Worm (Caenorhabditis elegans) whole organism, late embryonic: ENCODE measurements around the gene irld-9.

Source experiments
- ceh-14 ChIP-seq: sonication (generic microtip); optimal IDR thresholded peaks from 2 replicates; lab custom pipeline; 2016; ENCODE audit warnings: missing genotype, missing genetic modification characterization, missing compliant biosample characterization
- ceh-45 ChIP-seq: fragments of 200-800 bp; sonication (Bioruptor generic); IDR thresholded peaks from 2 replicates; pipeline ENCODE4 v1.3.6; 2022; ENCODE audit warnings: missing genetic modification reagents, missing genetic modification characterization, missing compliant biosample characterization
- nhr-11 ChIP-seq: fragments of 150-350 bp; optimal IDR thresholded peaks from 2 replicates; lab custom pipeline; 2014; ENCODE audit warnings: missing biosample characterization, missing genetic modification characterization
- pag-3 ChIP-seq: sonication (generic microtip); optimal IDR thresholded peaks from 2 replicates; lab custom pipeline; 2016; ENCODE audit warnings: missing compliant biosample characterization, missing genetic modification characterization, borderline replicate concordance

DNA sequence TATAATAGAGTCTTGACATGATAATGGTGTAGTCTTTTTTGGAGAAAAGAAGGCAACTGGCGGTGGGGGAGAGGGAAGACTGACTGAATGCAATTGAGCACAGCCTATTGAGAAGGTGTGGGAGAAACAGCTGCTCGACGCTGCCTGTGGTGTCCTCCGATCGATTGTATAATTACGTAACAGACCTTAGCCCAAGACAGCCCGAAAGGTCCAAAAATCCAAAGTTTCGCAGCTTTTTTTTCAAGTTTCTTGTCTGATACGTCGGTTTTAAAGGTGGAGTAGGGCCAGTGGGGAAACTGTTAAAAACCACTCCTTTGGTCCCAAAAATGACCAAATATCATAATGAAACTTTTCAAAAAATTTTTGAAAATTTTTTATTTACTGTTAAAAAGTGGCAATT lies 49.3 kb upstream of the irld-9 start, which contains the start of the genes C08F1.6 and fbxb-13:
- TF ChIP-seq pag-3 (tag; lab: Kevin White, UChicago) (no peak), nhr-11 (no peak), ceh-14 (no peak), ceh-45 (no peak)
